Worm (Caenorhabditis elegans) whole organism, L2 larva: Measurements from ENCODE around the gene sri-29.

Source experiments
- R02D3.7 ChIP-seq: fragments of 150-350 bp; optimal IDR thresholded peaks from 2 replicates; lab custom pipeline; 2014; ENCODE audit warnings: missing biosample characterization, missing genetic modification characterization
- blmp-1 ChIP-seq: sonication (generic microtip); optimal IDR thresholded peaks from 2 replicates; lab custom pipeline; 2017; ENCODE audit warnings: missing genetic modification characterization, mild to moderate bottlenecking, missing compliant biosample characterization, antibody characterized with exemption, moderate library complexity; ENCODE audit not compliant: insufficient read depth
- elt-1 ChIP-seq: fragments of 150-350 bp; optimal IDR thresholded peaks from 2 replicates; lab custom pipeline; 2014; ENCODE audit warnings: missing biosample characterization, missing genetic modification characterization
- lin-39 ChIP-seq: fragments of 150-350 bp; optimal IDR thresholded peaks from 2 replicates; lab custom pipeline; 2014; ENCODE audit warnings: missing biosample characterization, missing genetic modification reagents, missing genetic modification characterization
- lsy-2 ChIP-seq, 2 experiments: fragments of 150-350 bp in 1 of 2; sonication (generic microtip) in 1 of 2; optimal IDR thresholded peaks; 2 replicates each; lab custom pipeline; 2014 to 2017; ENCODE audit warnings: missing biosample characterization in 2 of 2, missing genetic modification characterization in 2 of 2
- nhr-10 ChIP-seq: sonication (generic microtip); optimal IDR thresholded peaks from 2 replicates; lab custom pipeline; 2017; ENCODE audit warnings: missing biosample characterization, missing genetic modification characterization
- nhr-25 ChIP-seq: fragments of 150-350 bp; sonication (generic microtip); optimal IDR thresholded peaks from 3 replicates; lab custom pipeline; 2014; ENCODE audit warnings: missing biosample characterization, missing genetic modification characterization
- nhr-77 ChIP-seq: fragments of 150-350 bp; optimal IDR thresholded peaks from 2 replicates; lab custom pipeline; 2014; ENCODE audit warnings: missing biosample characterization, missing genetic modification characterization
- skn-1 ChIP-seq: sonication (generic microtip); optimal IDR thresholded peaks from 2 replicates; lab custom pipeline; 2017; ENCODE audit warnings: missing biosample characterization, missing genetic modification characterization
- snpc-4 ChIP-seq: fragments of 150-350 bp; optimal IDR thresholded peaks from 2 replicates; lab custom pipeline; 2014; ENCODE audit warnings: missing biosample characterization, missing genetic modification characterization
- unc-55 ChIP-seq: fragments of 150-350 bp; sonication (generic microtip); optimal IDR thresholded peaks from 3 replicates; lab custom pipeline; 2014; ENCODE audit warnings: missing biosample characterization, missing genetic modification reagents, missing genetic modification characterization
- ztf-11 ChIP-seq: sonication (generic microtip); optimal IDR thresholded peaks from 2 replicates; lab custom pipeline; 2017; ENCODE audit warnings: missing biosample characterization, missing genetic modification characterization

DNA sequence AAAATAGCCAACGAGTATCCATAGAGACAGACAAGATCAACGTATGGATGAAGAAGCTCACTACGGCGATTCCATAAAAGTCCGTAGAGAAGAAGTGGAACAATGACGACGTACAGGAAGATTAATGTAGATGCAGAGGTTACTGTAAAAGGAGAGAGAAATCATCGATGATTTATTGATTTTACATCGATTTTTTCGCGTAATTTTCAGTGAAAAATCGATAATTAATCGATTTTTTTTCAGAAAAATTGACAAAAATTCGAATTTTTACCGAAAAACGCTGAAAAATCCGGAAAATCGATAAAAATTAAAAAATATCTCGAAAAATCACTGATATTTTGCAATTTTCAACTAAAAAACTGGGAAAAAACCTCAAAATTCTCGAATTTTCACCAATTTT lies 22.3 kb downstream of the sri-29 start:
- TF ChIP-seq lin-39 (tag; lab: Kevin White, UChicago) = no peak
- TF ChIP-seq elt-1 = no peak
- TF ChIP-seq ztf-11 (tag; lab: Kevin White, UChicago) = no peak
- no peak for TF ChIP-seq nhr-25 (tag; lab: Kevin White, UChicago)
- no peak for TF ChIP-seq snpc-4
- TF ChIP-seq nhr-77 (tag; lab: Kevin White, UChicago) = no peak
- TF ChIP-seq unc-55 = no peak
- no peak for TF ChIP-seq nhr-10 (tag; lab: Kevin White, UChicago)
- no peak for TF ChIP-seq lsy-2 (tag; optimal IDR thresholded peaks at IDR 0.05; lab: Kevin White, UChicago)
- TF ChIP-seq blmp-1 (tag; lab: Kevin White, UChicago) = no peak
- no peak for TF ChIP-seq skn-1
- no peak for TF ChIP-seq R02D3.7 (tag; lab: Kevin White, UChicago)
